Fruit fly (Drosophila melanogaster) whole organism, prepupa: ENCODE data around the gene Sox102F.

Source experiments
- Blimp-1 ChIP-seq: fragments of 200-800 bp; sonication (Bioruptor generic); optimal IDR thresholded peaks from 3 replicates; lab custom pipeline; 2017; ENCODE audit warnings: missing biosample characterization, missing genetic modification characterization, mild to moderate bottlenecking, moderate library complexity, missing genetic modification reagents
- CG10669 ChIP-seq: fragments of 200-800 bp; sonication (Bioruptor generic); optimal IDR thresholded peaks from 3 replicates; lab custom pipeline; 2018; ENCODE audit warnings: missing biosample characterization, mild to moderate bottlenecking, missing genetic modification characterization, moderate library complexity
- CG11902 ChIP-seq: fragments of 200-800 bp; sonication (Bioruptor generic); optimal IDR thresholded peaks from 3 replicates; lab custom pipeline; 2016; ENCODE audit warnings: missing biosample characterization, missing genetic modification characterization
- CG3919 ChIP-seq: fragments of 200-800 bp; sonication (Bioruptor generic); optimal IDR thresholded peaks from 3 replicates; lab custom pipeline; 2016; ENCODE audit warnings: missing biosample characterization, missing genetic modification characterization
- CG4318 ChIP-seq: fragments of 200-800 bp; sonication (Bioruptor generic); optimal IDR thresholded peaks from 3 replicates; lab custom pipeline; 2017; ENCODE audit warnings: missing biosample characterization, mild to moderate bottlenecking, missing genetic modification characterization
- CG7368 ChIP-seq: fragments of 200-800 bp; sonication (Bioruptor generic); optimal IDR thresholded peaks from 3 replicates; lab custom pipeline; 2016; ENCODE audit warnings: missing biosample characterization, missing genetic modification characterization
- CG8632 ChIP-seq: fragments of 200-800 bp; sonication (Bioruptor generic); optimal IDR thresholded peaks from 3 replicates; lab custom pipeline; 2016; ENCODE audit warnings: missing biosample characterization, missing genetic modification characterization
- Ets21C ChIP-seq: fragments of 200-800 bp; sonication (Bioruptor generic); optimal IDR thresholded peaks from 3 replicates; lab custom pipeline; 2016; ENCODE audit warnings: missing biosample characterization, missing genetic modification characterization
- OdsH ChIP-seq: fragments of 200-800 bp; sonication (Bioruptor generic); optimal IDR thresholded peaks from 3 replicates; lab custom pipeline; 2016; ENCODE audit warnings: missing biosample characterization, missing genetic modification characterization
- Sox102F ChIP-seq: fragments of 200-800 bp; sonication (Bioruptor generic); optimal IDR thresholded peaks from 2 replicates; lab custom pipeline; 2016; ENCODE audit warnings: missing biosample characterization, mild to moderate bottlenecking, missing genetic modification characterization
- fd85E ChIP-seq: fragments of 200-800 bp; sonication (Bioruptor generic); optimal IDR thresholded peaks from 3 replicates; lab custom pipeline; 2016; ENCODE audit warnings: missing biosample characterization, missing genetic modification characterization
- svp ChIP-seq: fragments of 200-800 bp; sonication (Bioruptor generic); peaks from one replicate; lab custom pipeline; 2016; ENCODE audit warnings: missing biosample characterization, missing genetic modification characterization

DNA sequence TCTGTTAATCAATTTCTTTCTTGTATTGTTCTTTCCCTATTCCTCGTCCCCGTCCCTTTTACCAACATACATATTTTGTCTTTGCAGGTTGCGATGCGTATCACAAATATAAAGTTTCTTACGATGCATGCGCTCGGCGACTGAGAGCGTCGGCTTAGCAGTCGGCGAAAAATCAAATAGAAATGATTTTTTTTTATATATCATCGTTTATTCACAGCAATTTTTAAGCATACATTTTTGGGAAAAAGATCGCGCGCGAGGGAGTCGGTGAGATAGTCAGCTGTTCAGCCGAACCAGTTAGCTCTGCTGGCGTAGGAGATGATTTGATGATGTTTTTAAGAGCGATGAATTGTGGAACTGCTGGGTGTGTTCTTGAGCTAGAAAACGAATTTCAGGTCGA lies 19.2 kb upstream of the Sox102F start:
- TF ChIP-seq CG7368 (no peak), CG10669 (GFP tag; lab: Kevin White, UChicago) (no peak), CG3919 (GFP tag; lab: Kevin White, UChicago) (no peak), svp (GFP tag; lab: Kevin White, UChicago) (no peak), CG4318 (no peak), CG11902 (GFP tag; lab: Kevin White, UChicago) (no peak), Blimp-1 (GFP tag; lab: Kevin White, UChicago) (no peak), OdsH (GFP tag; lab: Kevin White, UChicago) (no peak), Ets21C (GFP tag; lab: Kevin White, UChicago) (no peak), fd85E (GFP tag; lab: Kevin White, UChicago) (no peak), CG8632 (GFP tag; lab: Kevin White, UChicago) (no peak), Sox102F (GFP tag; lab: Kevin White, UChicago) (no peak)
